Worm (Caenorhabditis elegans) whole organism, mixed stage, embryonic: ENCODE data around the gene btb-22.

Source experiments
- elt-1 ChIP-seq: sonication (generic microtip); optimal IDR thresholded peaks from 2 replicates; lab custom pipeline; 2017; ENCODE audit warnings: missing genetic modification characterization, mild to moderate bottlenecking, missing compliant biosample characterization, antibody characterized with exemption, moderate library complexity, borderline replicate concordance; ENCODE audit not compliant: insufficient read depth
- elt-3 ChIP-seq: fragments of 150-350 bp; optimal IDR thresholded peaks from 2 replicates; lab custom pipeline; 2014; ENCODE audit warnings: missing biosample characterization, missing genetic modification characterization
- hlh-1 ChIP-seq: fragments of 150-350 bp; optimal IDR thresholded peaks from 2 replicates; lab custom pipeline; 2014; ENCODE audit warnings: missing biosample characterization, missing genetic modification reagents, missing genetic modification characterization
- lin-13 ChIP-seq: fragments of 150-350 bp; optimal IDR thresholded peaks from 2 replicates; lab custom pipeline; 2014; ENCODE audit warnings: missing biosample characterization, missing genetic modification characterization
- mep-1 ChIP-seq: fragments of 150-350 bp; optimal IDR thresholded peaks from 2 replicates; lab custom pipeline; 2017; ENCODE audit warnings: missing biosample characterization, missing genetic modification reagents, missing genetic modification characterization, inconsistent platforms
- nhr-237 ChIP-seq: fragments of 150-350 bp; optimal IDR thresholded peaks from 2 replicates; lab custom pipeline; 2014; ENCODE audit warnings: missing biosample characterization, missing genetic modification characterization
- nhr-28 ChIP-seq: fragments of 150-350 bp; optimal IDR thresholded peaks from 2 replicates; lab custom pipeline; 2014; ENCODE audit warnings: missing biosample characterization, missing genetic modification characterization
- nhr-76 ChIP-seq: sonication (generic microtip); optimal IDR thresholded peaks from 2 replicates; lab custom pipeline; 2017; ENCODE audit warnings: missing biosample characterization, missing genetic modification characterization
- sptf-1 ChIP-seq: sonication (generic microtip); optimal IDR thresholded peaks from 2 replicates; lab custom pipeline; 2017; ENCODE audit warnings: mild to moderate bottlenecking, missing genetic modification characterization, moderate library complexity, missing compliant biosample characterization
- tbx-8 ChIP-seq: fragments of 200-800 bp; sonication (Bioruptor generic); optimal IDR thresholded peaks from 2 replicates; lab custom pipeline; 2018; ENCODE audit warnings: mild to moderate bottlenecking, missing genetic modification characterization, moderate library complexity, missing compliant biosample characterization

- no peak for TF ChIP-seq mep-1
- no peak for TF ChIP-seq nhr-237
- TF ChIP-seq sptf-1 (tag; lab: Kevin White, UChicago): no peak
- TF ChIP-seq elt-3: no peak
- TF ChIP-seq elt-1 (tag; lab: Kevin White, UChicago): no peak
- no peak for TF ChIP-seq tbx-8 (GFP tag; lab: Kevin White, UChicago)
- no peak for TF ChIP-seq nhr-76 (tag; lab: Kevin White, UChicago)
- TF ChIP-seq hlh-1 (tag; lab: Kevin White, UChicago): no peak
- no peak for TF ChIP-seq nhr-28
- TF ChIP-seq lin-13 (tag; lab: Kevin White, UChicago): no peak
These were observed 24.6 kb upstream of the btb-22 start, which contains the start of gene F02E11.3 for ce11 chrII:3274923-3275322.
